Worm (Caenorhabditis elegans): ENCODE results near the gene C17B7.5.
A peak's percentile ranks its signal among the peaks of the same experiment; 100 is the strongest.

The C17B7.5 gene

DNA sequence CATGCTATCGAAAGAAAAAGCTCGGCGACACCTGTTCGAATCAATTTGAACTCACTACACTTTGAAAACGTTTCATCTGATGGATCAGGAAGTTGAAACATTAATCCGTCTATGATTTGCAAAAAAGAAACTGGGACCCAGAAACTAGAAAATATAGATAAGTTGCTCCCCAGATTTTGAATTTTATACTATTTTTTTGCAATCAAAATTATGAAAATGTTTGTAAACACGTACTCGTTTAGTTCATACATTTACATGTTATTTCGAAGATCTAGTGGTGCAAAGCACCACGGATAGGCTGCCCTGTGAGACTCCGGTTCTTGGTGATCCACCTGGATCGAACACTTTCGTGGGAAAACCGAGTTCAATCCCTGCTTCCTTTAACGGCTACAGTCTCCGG is 8.5 kb downstream of the C17B7.5 start, which contains the start of gene C17B7.10:
C17B7.10 (minus strand) TSS at position 101 of the 400 bp plus-strand sequence.
- no peak for TF ChIP-seq zip-11 (GFP tag; IDR thresholded peaks at IDR 0.05)
- TF ChIP-seq madf-9 (GFP tag; conservative IDR thresholded peaks at IDR 0.05) = no peak
- TF ChIP-seq mdl-1 (tag; optimal IDR thresholded peaks at IDR 0.05) = no peak
- TF ChIP-seq D1046.2 (GFP tag; IDR thresholded peaks at IDR 0.05) = no peak
- TF ChIP-seq aha-1 (tag) = no peak
- TF ChIP-seq nhr-25 (tag; optimal IDR thresholded peaks at IDR 0.05; ENCODE audit: borderline replicate concordance, insufficient read depth) = no peak
- no peak for TF ChIP-seq ztf-7 (tag; optimal IDR thresholded peaks at IDR 0.05)
- no peak for TF ChIP-seq nhr-102 (tag; optimal IDR thresholded peaks at IDR 0.05)
- TF ChIP-seq nhr-10 (tag; optimal IDR thresholded peaks at IDR 0.05) = no peak
- TF ChIP-seq cey-2 (tag; optimal IDR thresholded peaks at IDR 0.05; ENCODE audit: borderline replicate concordance, insufficient read depth) = no peak
- TF ChIP-seq tra-1 (GFP tag; IDR thresholded peaks at IDR 0.05) = no peak
- TF ChIP-seq nhr-77 (tag; optimal IDR thresholded peaks at IDR 0.05) = no peak
- TF ChIP-seq saeg-2 (GFP tag; IDR thresholded peaks at IDR 0.05) = no peak
- TF ChIP-seq R02D3.7 (tag; optimal IDR thresholded peaks at IDR 0.05) = no peak
- TF ChIP-seq egl-27 (tag; optimal IDR thresholded peaks at IDR 0.05) = no peak
- no peak for TF ChIP-seq hlh-30 (tag; optimal IDR thresholded peaks at IDR 0.05; ENCODE audit: insufficient read depth)
- TF ChIP-seq T20F7.1 (GFP tag; optimal IDR thresholded peaks at IDR 0.05) = no peak

DNA sequence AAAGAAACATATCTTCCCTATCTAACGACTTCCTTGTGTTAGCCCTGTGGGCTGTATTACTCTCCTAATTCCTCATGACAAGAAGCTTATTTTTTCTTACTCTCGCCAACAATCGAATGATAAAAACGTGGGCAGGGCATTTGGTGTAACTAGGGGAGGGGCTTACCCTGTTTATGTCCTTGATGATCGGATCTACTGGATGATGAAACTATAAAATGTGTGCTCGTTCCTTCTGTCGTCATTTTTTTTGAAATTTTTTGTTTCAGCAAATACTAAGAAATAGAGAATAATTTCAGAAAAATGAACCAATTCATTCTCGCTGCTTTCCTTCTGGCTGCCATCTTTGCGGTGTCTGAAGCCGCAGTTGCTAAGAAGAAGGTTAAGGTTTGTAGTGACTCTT is 9.1 kb downstream of the C17B7.5 start, which contains the start of gene C17B7.3:
C17B7.3 (plus strand) TSS at position 301 of the 400 bp plus-strand sequence.
- TF ChIP-seq lin-1 (GFP tag; IDR thresholded peaks at IDR 0.05) = no peak
- TF ChIP-seq dmd-8 (GFP tag; IDR thresholded peaks at IDR 0.05) = no peak
- no peak for TF ChIP-seq dpl-1 (GFP tag; optimal IDR thresholded peaks at IDR 0.05)
- TF ChIP-seq unc-39 (tag; optimal IDR thresholded peaks at IDR 0.05) = no peak
- TF ChIP-seq nhr-6 (tag; optimal IDR thresholded peaks at IDR 0.05) = no peak
- no peak for TF ChIP-seq ceh-62 (tag; optimal IDR thresholded peaks at IDR 0.05)
- TF ChIP-seq mxl-2 (GFP tag; conservative IDR thresholded peaks at IDR 0.05) = no peak
- TF ChIP-seq nhr-28 (tag; optimal IDR thresholded peaks at IDR 0.05) = no peak

DNA sequence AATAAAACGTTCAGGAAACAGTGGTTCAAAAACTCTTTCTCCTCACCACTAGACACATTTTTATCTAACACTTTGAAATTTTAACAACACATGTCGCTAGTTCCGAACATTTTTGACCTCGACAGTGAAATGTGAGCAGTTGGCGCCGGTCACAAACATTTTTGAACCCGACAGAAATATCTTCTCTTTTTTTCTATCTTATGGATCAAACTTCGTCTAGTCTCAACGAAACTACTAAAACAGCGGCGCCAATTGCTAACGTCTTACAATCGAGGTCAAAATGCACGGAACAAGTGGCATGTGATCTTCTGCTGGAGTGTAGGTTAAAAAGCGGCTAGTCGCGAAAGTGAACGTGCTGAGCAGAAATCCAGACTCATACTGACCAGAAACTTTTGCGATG is 10.6 kb downstream of the C17B7.5 start:
- TF ChIP-seq aha-1 (tag) (peak; percentile 62), egl-43 (GFP tag; IDR thresholded peaks at IDR 0.05) (no peak), nhr-11 (tag; optimal IDR thresholded peaks at IDR 0.05) (peak; percentile 36), hif-1 (tag; optimal IDR thresholded peaks at IDR 0.05) (peak in 1 of 2 experiments; percentile 59), hlh-11 (tag; optimal IDR thresholded peaks at IDR 0.05) (peak; percentile 67), rbr-2 (tag; optimal IDR thresholded peaks at IDR 0.05) (no peak), dmd-6 (GFP tag; IDR thresholded peaks at IDR 0.05) (peak; percentile 22; the same call in 1 of the 2 replicates), ceh-20 (GFP tag; IDR thresholded peaks at IDR 0.05) (0 out of 2 replicates have a peak, but pooled peaks have one; percentile 75), Y48G9A.11 (GFP tag; IDR thresholded peaks at IDR 0.05) (no peak), hlh-30 (tag; optimal IDR thresholded peaks at IDR 0.05; ENCODE audit: insufficient read depth) (peak; percentile 17), unc-62 (GFP tag; optimal IDR thresholded peaks at IDR 0.05 in 1 of 2) (peak in 1 of 2 experiments; percentile 88), unc-62 (tag; optimal IDR thresholded peaks at IDR 0.05) (no peak), daf-16 (GFP tag; optimal IDR thresholded peaks at IDR 0.05) (peak in 1 of 2 experiments; percentile 30), daf-16 (tag; optimal IDR thresholded peaks at IDR 0.05) (no peak), F49E8.2 (tag; optimal IDR thresholded peaks at IDR 0.05; ENCODE audit: borderline replicate concordance) (no peak), nhr-41 (GFP tag; IDR thresholded peaks at IDR 0.05) (no peak), nhr-28 (tag; optimal IDR thresholded peaks at IDR 0.05) (no peak), jun-1 (tag; optimal IDR thresholded peaks at IDR 0.05) (no peak), madf-9 (GFP tag; conservative IDR thresholded peaks at IDR 0.05) (no peak), mep-1 (tag; optimal IDR thresholded peaks at IDR 0.05) (no peak), vab-7 (GFP tag; IDR thresholded peaks at IDR 0.05) (no peak)
